Fruit fly (Drosophila melanogaster): Measurements from ENCODE around the gene CG5849.
"Not testable (repeated sequence)": the region's sequence is repeated elsewhere in the genome, so short reads cannot be mapped to it uniquely, and the experiment has no call there.

Gene CG5849

dm6 chr3R:21731682-21732081 lies 8.2 kb upstream of the CG5849 start:
- TF ChIP-seq cic (GFP tag; optimal IDR thresholded peaks at IDR 0.05) (no peak), CG14711 (tag; optimal IDR thresholded peaks at IDR 0.05) (no peak), CG1620 (GFP tag; optimal IDR thresholded peaks at IDR 0.05) (no peak), CG7045 (GFP tag; optimal IDR thresholded peaks at IDR 0.05) (no peak), ovo (GFP tag; optimal IDR thresholded peaks at IDR 0.05) (no peak)

dm6 chr3R:21732901-21733300 lies 7.0 kb upstream of the CG5849 start:
- TF ChIP-seq Hr96 (GFP tag; optimal IDR thresholded peaks at IDR 0.05) (no peak), cic (GFP tag; optimal IDR thresholded peaks at IDR 0.05) (no peak)

dm6 chr3R:21736196-21736595 lies 3.7 kb upstream of the CG5849 start, which contains the start of gene Sfp93F:
Gene Sfp93F (minus strand): TSS chr3R:21736296.
- TF ChIP-seq CG7101 (tag; optimal IDR thresholded peaks at IDR 0.05); Clk (GFP tag; optimal IDR thresholded peaks at IDR 0.05); CG33017 (tag; optimal IDR thresholded peaks at IDR 0.05): not testable (repeated sequence)

dm6 chr3R:21736749-21737148 lies 3.2 kb upstream of the CG5849 start, which contains the start of gene CG42869:
Gene CG42869 (minus strand): TSS chr3R:21736849.
- TF ChIP-seq CG14711 (tag; optimal IDR thresholded peaks at IDR 0.05) = no peak
- TF ChIP-seq CG1620 (GFP tag; optimal IDR thresholded peaks at IDR 0.05) = no peak
- TF ChIP-seq CG33017 (tag; optimal IDR thresholded peaks at IDR 0.05) = no peak
- no peak for TF ChIP-seq cnc (optimal IDR thresholded peaks at IDR 0.05)
- no peak for TF ChIP-seq toe (GFP tag; optimal IDR thresholded peaks at IDR 0.05)
- no peak for TF ChIP-seq tj (GFP tag; optimal IDR thresholded peaks at IDR 0.05)
- no peak for TF ChIP-seq CG7045 (GFP tag; optimal IDR thresholded peaks at IDR 0.05)
- TF ChIP-seq Mnt (GFP tag; optimal IDR thresholded peaks at IDR 0.05) = no peak
- no peak for TF ChIP-seq bab1 (GFP tag; optimal IDR thresholded peaks at IDR 0.05)
- TF ChIP-seq kay (GFP tag; ENCODE audit: borderline replicate concordance) = no peak
- TF ChIP-seq CG7101 (tag; optimal IDR thresholded peaks at IDR 0.05) = no peak
- TF ChIP-seq Crg-1 (GFP tag; optimal IDR thresholded peaks at IDR 0.05) = no peak
- no peak for TF ChIP-seq pad (GFP tag; optimal IDR thresholded peaks at IDR 0.05)
- TF ChIP-seq Hr96 (GFP tag; optimal IDR thresholded peaks at IDR 0.05) = no peak

dm6 chr3R:21737264-21737663 lies 2.6 kb upstream of the CG5849 start, which contains the start of gene CG42870:
Gene CG42870 (minus strand): TSS chr3R:21737364.
- TF ChIP-seq Mnt (GFP tag; optimal IDR thresholded peaks at IDR 0.05) = no peak

dm6 chr3R:21739010-21739409 lies 895 bp upstream of the CG5849 start, which contains the start of gene CG34034:
Gene CG34034 (minus strand): TSS chr3R:21739110.
- no peak for TF ChIP-seq CG7045 (GFP tag; optimal IDR thresholded peaks at IDR 0.05)
- TF ChIP-seq cnc (optimal IDR thresholded peaks at IDR 0.05) = no peak
- no peak for TF ChIP-seq Crg-1 (GFP tag; optimal IDR thresholded peaks at IDR 0.05)
- no peak for TF ChIP-seq cic (GFP tag; optimal IDR thresholded peaks at IDR 0.05)
- no peak for TF ChIP-seq CG11617 (GFP tag; optimal IDR thresholded peaks at IDR 0.05)
- TF ChIP-seq Mnt (GFP tag; optimal IDR thresholded peaks at IDR 0.05) = no peak
- TF ChIP-seq bab1 (GFP tag; optimal IDR thresholded peaks at IDR 0.05) = no peak

- TF ChIP-seq tj (GFP tag; optimal IDR thresholded peaks at IDR 0.05) = peak; percentile 51
- no peak for TF ChIP-seq cnc (optimal IDR thresholded peaks at IDR 0.05)
- TF ChIP-seq pad (GFP tag; optimal IDR thresholded peaks at IDR 0.05) = peak; percentile 5
- TF ChIP-seq CG12768 (GFP tag; optimal IDR thresholded peaks at IDR 0.05) = no peak
- peak; percentile 72 for TF ChIP-seq cic (GFP tag; optimal IDR thresholded peaks at IDR 0.05)
- TF ChIP-seq CG7101 (tag; optimal IDR thresholded peaks at IDR 0.05) = no peak
- TF ChIP-seq kay (GFP tag; ENCODE audit: borderline replicate concordance) = peak; percentile 95
Measured at dm6 chr3R:21740766-21741350, 953 bp downstream of the CG5849 start.

dm6 chr3R:21744988-21745387 lies 5.1 kb downstream of the CG5849 start, which contains the start of gene CG31343:
Gene CG31343 (plus strand): TSS chr3R:21745266.
- no peak for TF ChIP-seq toe (GFP tag; optimal IDR thresholded peaks at IDR 0.05)
- no peak for TF ChIP-seq Mnt (GFP tag; optimal IDR thresholded peaks at IDR 0.05)
- TF ChIP-seq CG5204 (GFP tag; optimal IDR thresholded peaks at IDR 0.05) = no peak
- no peak for TF ChIP-seq CG7101 (tag; optimal IDR thresholded peaks at IDR 0.05)
- no peak for TF ChIP-seq CG12768 (GFP tag; optimal IDR thresholded peaks at IDR 0.05)
- no peak for TF ChIP-seq pad (GFP tag; optimal IDR thresholded peaks at IDR 0.05)
- no peak for TF ChIP-seq CG33017 (tag; optimal IDR thresholded peaks at IDR 0.05)

Data from whole organism, adult.